Worm (Caenorhabditis elegans) whole organism, late embryonic: ENCODE data around the gene hrpa-2.

Experiments
- ama-1 ChIP-seq: fragments of 150-350 bp; optimal IDR thresholded peaks from 2 replicates; lab custom pipeline; 2014
- ets-4 ChIP-seq: sonication (generic microtip); optimal IDR thresholded peaks from 2 replicates; lab custom pipeline; 2016; ENCODE audit warnings: missing genetic modification characterization, missing compliant biosample characterization
- hlh-30 ChIP-seq: sonication (generic microtip); optimal IDR thresholded peaks from 2 replicates; lab custom pipeline; 2017; ENCODE audit warnings: antibody characterized with exemption, missing genetic modification characterization, missing compliant biosample characterization; ENCODE audit not compliant: insufficient read depth
- nhr-11 ChIP-seq: fragments of 150-350 bp; optimal IDR thresholded peaks from 2 replicates; lab custom pipeline; 2014; ENCODE audit warnings: missing biosample characterization, missing genetic modification characterization
- pqm-1 ChIP-seq: sonication (generic microtip); optimal IDR thresholded peaks from 2 replicates; lab custom pipeline; 2016; ENCODE audit warnings: missing genetic modification characterization, missing compliant biosample characterization
- tbx-2 ChIP-seq: sonication (generic microtip); optimal IDR thresholded peaks from 2 replicates; lab custom pipeline; 2016; ENCODE audit warnings: missing genetic modification characterization, missing compliant biosample characterization
- unc-42 ChIP-seq: sonication (generic microtip); optimal IDR thresholded peaks from 2 replicates; lab custom pipeline; 2016; ENCODE audit warnings: missing genotype, missing genetic modification characterization, missing compliant biosample characterization

ce11 chrX:5208326-5208725 is 7.8 kb upstream of the hrpa-2 start:
- TF ChIP-seq pqm-1 (tag; lab: Kevin White, UChicago): no peak
- TF ChIP-seq tbx-2: no peak
- TF ChIP-seq hlh-30 (tag; lab: Kevin White, UChicago): no peak
- no peak for TF ChIP-seq ama-1 (lab: Kevin White, UChicago)
- no peak for TF ChIP-seq nhr-11 (tag; lab: Kevin White, UChicago)
- TF ChIP-seq unc-42 (tag; lab: Kevin White, UChicago): no peak
- no peak for TF ChIP-seq ets-4
